Fruit fly (Drosophila melanogaster) whole organism, embryonic: ENCODE data around the gene Megf8.
A peak's percentile ranks its signal among the peaks of the same experiment; 100 is the strongest.

ENCODE experiments used
- CG10366 ChIP-seq: fragments of 200-800 bp; sonication (Bioruptor generic); IDR thresholded peaks from 2 replicates; pipeline ENCODE4 v1.3.6; 2022; ENCODE audit warnings: missing biosample characterization, missing genetic modification characterization
- CG10431 ChIP-seq: fragments of 200-800 bp; sonication (Bioruptor generic); optimal IDR thresholded peaks from 3 replicates; lab custom pipeline; 2018; ENCODE audit warnings: missing biosample characterization, mild to moderate bottlenecking, missing genetic modification characterization
- CG12104 ChIP-seq: fragments of 200-800 bp; sonication (Bioruptor generic); optimal IDR thresholded peaks from 3 replicates; lab custom pipeline; 2016; ENCODE audit warnings: missing biosample characterization, missing genetic modification characterization
- CG13775 ChIP-seq: fragments of 200-800 bp; sonication (Bioruptor generic); optimal IDR thresholded peaks from 3 replicates; lab custom pipeline; 2017; ENCODE audit warnings: missing biosample characterization, mild to moderate bottlenecking, missing genetic modification characterization
- CG14965 ChIP-seq: fragments of 200-800 bp; sonication (Bioruptor generic); optimal IDR thresholded peaks from 2 replicates; lab custom pipeline; 2016; ENCODE audit warnings: missing biosample characterization, missing genetic modification characterization, borderline replicate concordance
- CG15514 ChIP-seq: fragments of 200-800 bp; sonication (Bioruptor generic); optimal IDR thresholded peaks from 3 replicates; lab custom pipeline; 2017; ENCODE audit warnings: missing biosample characterization, missing genetic modification characterization, mild to moderate bottlenecking, moderate library complexity, missing genetic modification reagents
- CG16863 ChIP-seq: fragments of 200-800 bp; sonication (Bioruptor generic); optimal IDR thresholded peaks from 3 replicates; lab custom pipeline; 2016; ENCODE audit warnings: missing biosample characterization, missing genetic modification characterization
- CG1792 ChIP-seq: fragments of 200-800 bp; sonication (Bioruptor generic); optimal IDR thresholded peaks from 2 replicates; lab custom pipeline; 2016; ENCODE audit warnings: missing biosample characterization, missing genetic modification characterization
- CG3281 ChIP-seq: fragments of 200-800 bp; sonication (Bioruptor generic); optimal IDR thresholded peaks from 3 replicates; lab custom pipeline; 2017; ENCODE audit warnings: missing biosample characterization, mild to moderate bottlenecking, missing genetic modification characterization
- CG34376 ChIP-seq: fragments of 200-800 bp; sonication (Bioruptor generic); optimal IDR thresholded peaks from 2 replicates; lab custom pipeline; 2018; ENCODE audit warnings: missing biosample characterization, mild to moderate bottlenecking, missing genetic modification characterization
- CG43689 ChIP-seq: fragments of 200-800 bp; sonication (Bioruptor generic); IDR thresholded peaks from 2 replicates; pipeline ENCODE4 v1.3.6; 2022; ENCODE audit warnings: missing biosample characterization, missing genetic modification characterization
- CG7271 ChIP-seq: fragments of 200-800 bp; sonication (Bioruptor generic); optimal IDR thresholded peaks from 2 replicates; lab custom pipeline; 2018; ENCODE audit warnings: missing biosample characterization, mild to moderate bottlenecking, missing genetic modification characterization, moderate library complexity
- CG7372 ChIP-seq: fragments of 200-800 bp; sonication (Bioruptor generic); IDR thresholded peaks from 2 replicates; pipeline ENCODE4 v1.3.6; 2022; ENCODE audit warnings: missing biosample characterization, missing genetic modification characterization
- CG8478 ChIP-seq: fragments of >200 bp; optimal IDR thresholded peaks from 2 replicates; lab custom pipeline; 2018
- CG9727 ChIP-seq: fragments of 200-800 bp; sonication (Bioruptor generic); optimal IDR thresholded peaks from 3 replicates; lab custom pipeline; 2017; ENCODE audit warnings: missing biosample characterization, mild to moderate bottlenecking, missing genetic modification characterization
- CoRest ChIP-seq: fragments of 200-800 bp; sonication (Bioruptor generic); optimal IDR thresholded peaks from 3 replicates; lab custom pipeline; 2018; ENCODE audit warnings: missing biosample characterization, mild to moderate bottlenecking, missing genetic modification characterization, moderate library complexity
- Ets65A ChIP-seq: fragments of 200-800 bp; sonication (Bioruptor generic); peaks from one replicate; lab custom pipeline; 2016; ENCODE audit warnings: missing biosample characterization, missing genetic modification characterization
- Fer1 ChIP-seq: fragments of 200-800 bp; sonication (Bioruptor generic); optimal IDR thresholded peaks from 2 replicates; lab custom pipeline; 2017; ENCODE audit warnings: missing biosample characterization, mild to moderate bottlenecking, missing genetic modification characterization
- HmgZ ChIP-seq: fragments of 200-800 bp; sonication (Bioruptor generic); optimal IDR thresholded peaks from 2 replicates; lab custom pipeline; 2018; ENCODE audit warnings: missing biosample characterization, mild to moderate bottlenecking, missing genetic modification characterization
- Hr39 ChIP-seq: fragments of >200 bp; optimal IDR thresholded peaks from 2 replicates; lab custom pipeline; 2017
- Myb ChIP-seq: fragments of 200-800 bp; sonication (Bioruptor generic); optimal IDR thresholded peaks from 2 replicates; lab custom pipeline; 2016; ENCODE audit warnings: missing biosample characterization, missing genetic modification characterization
- NC2β ChIP-seq: fragments of 200-800 bp; sonication (Bioruptor generic); optimal IDR thresholded peaks from 2 replicates; lab custom pipeline; 2016; ENCODE audit warnings: missing biosample characterization, missing genetic modification characterization
- Nf-YA ChIP-seq: fragments of 200-800 bp; sonication (Bioruptor generic); IDR thresholded peaks from 2 replicates; pipeline ENCODE4 v1.3.6; 2022; ENCODE audit warnings: missing biosample characterization, missing genetic modification characterization
- PHDP ChIP-seq: fragments of 200-800 bp; sonication (Bioruptor generic); optimal IDR thresholded peaks from 3 replicates; lab custom pipeline; 2018; ENCODE audit warnings: missing biosample characterization, mild to moderate bottlenecking, missing genetic modification characterization, moderate library complexity
- Side ChIP-seq: fragments of 200-800 bp; sonication (Bioruptor generic); optimal IDR thresholded peaks from 2 replicates; lab custom pipeline; 2016; ENCODE audit warnings: missing biosample characterization, missing genetic modification characterization
- Six4 ChIP-seq: fragments of 200-800 bp; sonication (Bioruptor generic); optimal IDR thresholded peaks from 2 replicates; lab custom pipeline; 2016; ENCODE audit warnings: missing biosample characterization, missing genetic modification characterization
- Spps ChIP-seq: fragments of 200-800 bp; sonication (Bioruptor generic); optimal IDR thresholded peaks from 2 replicates; lab custom pipeline; 2018; ENCODE audit warnings: missing biosample characterization, mild to moderate bottlenecking, missing genetic modification characterization
- Ssrp ChIP-seq: fragments of 200-800 bp; sonication (Bioruptor generic); optimal IDR thresholded peaks from 2 replicates; lab custom pipeline; 2018; ENCODE audit warnings: missing biosample characterization, mild to moderate bottlenecking, missing genetic modification characterization, moderate library complexity
- TFAM ChIP-seq: fragments of 200-800 bp; sonication (Bioruptor generic); optimal IDR thresholded peaks from 2 replicates; lab custom pipeline; 2017; ENCODE audit warnings: missing biosample characterization, missing genetic modification characterization, inconsistent platforms
- amos ChIP-seq: fragments of 200-800 bp; sonication (Bioruptor generic); IDR thresholded peaks from 2 replicates; pipeline ENCODE4 v1.3.6; 2022; ENCODE audit warnings: missing biosample characterization, missing genetic modification characterization; ENCODE audit not compliant: partially characterized antibody
- chinmo ChIP-seq: fragments of 200-800 bp; sonication (Bioruptor generic); IDR thresholded peaks from 4 replicates; pipeline ENCODE4 v1.3.6; 2022; ENCODE audit warnings: missing biosample characterization, missing genetic modification characterization; ENCODE audit not compliant: partially characterized antibody
- crc ChIP-seq: fragments of 200-800 bp; sonication (Bioruptor generic); optimal IDR thresholded peaks from 2 replicates; lab custom pipeline; 2016; ENCODE audit warnings: missing biosample characterization, missing genetic modification characterization
- disco-r ChIP-seq: fragments of 200-800 bp; sonication (Bioruptor generic); optimal IDR thresholded peaks from 2 replicates; lab custom pipeline; 2016; ENCODE audit warnings: missing biosample characterization, missing genetic modification characterization
- dm ChIP-seq: fragments of 200-800 bp; sonication (Bioruptor generic); optimal IDR thresholded peaks from 3 replicates; lab custom pipeline; 2016; ENCODE audit warnings: missing biosample characterization, missing genetic modification characterization
- fd3F ChIP-seq: fragments of 200-800 bp; sonication (Bioruptor generic); optimal IDR thresholded peaks from 2 replicates; lab custom pipeline; 2018; ENCODE audit warnings: missing biosample characterization, mild to moderate bottlenecking, missing genetic modification characterization, moderate library complexity
- fd96Cb ChIP-seq: fragments of 200-800 bp; sonication (Bioruptor generic); optimal IDR thresholded peaks from 2 replicates; lab custom pipeline; 2018; ENCODE audit warnings: missing biosample characterization, mild to moderate bottlenecking, missing genetic modification characterization, moderate library complexity
- fu2 ChIP-seq: fragments of 200-800 bp; sonication (Bioruptor generic); optimal IDR thresholded peaks from 2 replicates; lab custom pipeline; 2016; ENCODE audit warnings: missing biosample characterization, missing genetic modification characterization
- grau ChIP-seq: fragments of 200-800 bp; optimal IDR thresholded peaks from 3 replicates; lab custom pipeline; 2019; ENCODE audit warnings: missing biosample characterization, mild to moderate bottlenecking, missing genetic modification characterization, moderate library complexity
- hbn ChIP-seq: fragments of 200-800 bp; sonication (Bioruptor generic); IDR thresholded peaks from 2 replicates; pipeline ENCODE4 v1.3.6; 2022; ENCODE audit warnings: missing biosample characterization, missing genetic modification characterization; ENCODE audit not compliant: partially characterized antibody
- maf-S ChIP-seq: fragments of 200-800 bp; sonication (Bioruptor generic); optimal IDR thresholded peaks from 2 replicates; lab custom pipeline; 2016; ENCODE audit warnings: missing biosample characterization, missing genetic modification characterization
- odd ChIP-seq: fragments of 200-800 bp; sonication (Bioruptor generic); optimal IDR thresholded peaks from 2 replicates; lab custom pipeline; 2017; ENCODE audit warnings: missing biosample characterization, mild to moderate bottlenecking, missing genetic modification characterization
- p53 ChIP-seq: fragments of 200-800 bp; sonication (Bioruptor generic); optimal IDR thresholded peaks from 2 replicates; lab custom pipeline; 2016; ENCODE audit warnings: missing biosample characterization, missing genetic modification characterization
- pnt ChIP-seq: fragments of 200-800 bp; sonication (Bioruptor generic); optimal IDR thresholded peaks from 3 replicates; lab custom pipeline; 2016; ENCODE audit warnings: missing biosample characterization, missing genetic modification characterization
- stc ChIP-seq: fragments of 200-800 bp; sonication (Bioruptor generic); IDR thresholded peaks from 2 replicates; pipeline ENCODE4 v1.3.6; 2022; ENCODE audit warnings: missing biosample characterization, missing genetic modification characterization
- sug ChIP-seq: fragments of 200-800 bp; optimal IDR thresholded peaks from 2 replicates; lab custom pipeline; 2019; ENCODE audit warnings: missing biosample characterization, mild to moderate bottlenecking, missing genetic modification characterization, moderate library complexity
- tin ChIP-seq: fragments of 200-800 bp; sonication (Bioruptor generic); optimal IDR thresholded peaks from 3 replicates; lab custom pipeline; 2016; ENCODE audit warnings: missing biosample characterization, missing genetic modification characterization
- tup ChIP-seq: fragments of 200-800 bp; sonication (Bioruptor generic); optimal IDR thresholded peaks from 2 replicates; lab custom pipeline; 2016; ENCODE audit warnings: missing biosample characterization, mild to moderate bottlenecking, missing genetic modification characterization, moderate library complexity
- unc-4 ChIP-seq: fragments of 200-800 bp; sonication (Bioruptor generic); IDR thresholded peaks from 2 replicates; pipeline ENCODE4 v1.3.6; 2022; ENCODE audit warnings: missing biosample characterization, missing genetic modification characterization; ENCODE audit not compliant: partially characterized antibody
- unpg ChIP-seq: fragments of 200-800 bp; sonication (Bioruptor generic); optimal IDR thresholded peaks from 3 replicates; lab custom pipeline; 2018; ENCODE audit warnings: missing biosample characterization, mild to moderate bottlenecking, missing genetic modification characterization, moderate library complexity
- usp ChIP-seq: fragments of >200 bp; optimal IDR thresholded peaks from 2 replicates; lab custom pipeline; 2017; ENCODE audit warnings: missing biosample characterization, missing genetic modification characterization
- wek ChIP-seq: fragments of 200-800 bp; sonication (Bioruptor generic); optimal IDR thresholded peaks from 3 replicates; lab custom pipeline; 2018; ENCODE audit warnings: missing biosample characterization, mild to moderate bottlenecking, missing genetic modification characterization, moderate library complexity
- wor ChIP-seq: fragments of 200-800 bp; sonication (Bioruptor generic); IDR thresholded peaks from 2 replicates; pipeline ENCODE4 v1.3.6; 2022; ENCODE audit warnings: missing biosample characterization, missing genetic modification characterization
- yki ChIP-seq: fragments of >200 bp; optimal IDR thresholded peaks from 3 replicates; lab custom pipeline; 2018

Gene Megf8

DNA sequence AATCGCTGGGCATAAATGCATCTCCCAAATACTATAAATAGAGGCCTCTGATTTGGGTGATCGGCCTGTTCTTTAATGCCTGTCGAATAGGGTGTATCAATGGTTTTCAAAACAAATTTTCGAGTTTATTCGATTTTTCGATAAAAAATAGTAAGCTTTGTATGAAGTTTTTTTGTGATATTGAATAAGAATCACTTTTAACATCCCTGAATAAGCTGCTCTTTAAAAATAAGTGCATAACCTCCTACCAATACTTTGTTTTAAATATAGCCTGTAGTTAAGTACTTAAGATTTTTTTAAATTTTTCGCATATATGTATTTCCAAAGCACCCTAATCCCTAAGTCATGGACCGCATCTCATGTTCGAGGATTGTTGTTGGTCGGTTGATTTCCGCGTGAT is 37.4 kb downstream of the Megf8 start (continued):
- peak; percentile 60 for TF ChIP-seq unpg (GFP tag; lab: Kevin White, UChicago)
- TF ChIP-seq NC2β, result no peak
- no peak for TF ChIP-seq tin
- TF ChIP-seq Myb, result no peak
- TF ChIP-seq PHDP (tag; lab: Kevin White, UChicago), result peak; percentile 71
- TF ChIP-seq odd (GFP tag; lab: Kevin White, UChicago), result peak; percentile 12
- TF ChIP-seq fd3F, result no peak
- peak; percentile 49 for TF ChIP-seq grau (tag; lab: Kevin White, UChicago)
- TF ChIP-seq chinmo (GFP tag; lab: Robert Waterston, UW), result no peak
- no peak for TF ChIP-seq unc-4 (GFP tag; lab: Robert Waterston, UW)
- TF ChIP-seq tup (GFP tag; lab: Kevin White, UChicago), result no peak
- TF ChIP-seq CG8478 (lab: Kevin White, UChicago), result no peak
- TF ChIP-seq CG43689, result no peak
- TF ChIP-seq HmgZ (tag; lab: Kevin White, UChicago), result no peak
- TF ChIP-seq fu2 (GFP tag; lab: Kevin White, UChicago), result no peak
- no peak for TF ChIP-seq CG7372 (GFP tag; lab: Robert Waterston, UW)
- TF ChIP-seq Six4 (GFP tag; lab: Kevin White, UChicago), result no peak
- TF ChIP-seq crc (GFP tag; lab: Kevin White, UChicago), result no peak
- TF ChIP-seq Nf-YA, result no peak
- TF ChIP-seq usp, result no peak
- no peak for TF ChIP-seq CG1792 (GFP tag; lab: Kevin White, UChicago)
- TF ChIP-seq Hr39 (lab: Kevin White, UChicago), result no peak
- TF ChIP-seq CG9727 (GFP tag; lab: Kevin White, UChicago), result no peak
- no peak for TF ChIP-seq yki
- TF ChIP-seq maf-S (GFP tag; lab: Kevin White, UChicago), result no peak
- TF ChIP-seq wek (GFP tag; lab: Kevin White, UChicago), result no peak
- no peak for TF ChIP-seq CG10366 (GFP tag; lab: Robert Waterston, UW)
- TF ChIP-seq TFAM (GFP tag; lab: Kevin White, UChicago), result no peak
- no peak for TF ChIP-seq CG34376 (GFP tag; lab: Kevin White, UChicago)
- no peak for TF ChIP-seq sug (tag; lab: Kevin White, UChicago)
- no peak for TF ChIP-seq Side
- no peak for TF ChIP-seq CG14965
- TF ChIP-seq CG3281 (GFP tag; lab: Kevin White, UChicago), result no peak
- no peak for TF ChIP-seq CG16863 (GFP tag; lab: Kevin White, UChicago)
- no peak for TF ChIP-seq CG15514 (GFP tag; lab: Kevin White, UChicago)
- TF ChIP-seq CoRest (tag; lab: Kevin White, UChicago), result peak; percentile 47
- no peak for TF ChIP-seq CG7271 (tag; lab: Kevin White, UChicago)
- no peak for TF ChIP-seq Spps (tag; lab: Kevin White, UChicago)
- no peak for TF ChIP-seq disco-r (GFP tag; lab: Kevin White, UChicago)
- no peak for TF ChIP-seq dm (GFP tag; lab: Kevin White, UChicago)
- TF ChIP-seq Ets65A (GFP tag; lab: Kevin White, UChicago), result peak; percentile 9
- TF ChIP-seq Ssrp (tag; lab: Kevin White, UChicago), result peak; percentile 37
- no peak for TF ChIP-seq p53 (GFP tag; lab: Kevin White, UChicago)
- no peak for TF ChIP-seq fd96Cb (tag; lab: Kevin White, UChicago)
- no peak for TF ChIP-seq hbn (GFP tag; lab: Robert Waterston, UW)
- TF ChIP-seq Fer1 (GFP tag; lab: Kevin White, UChicago), result no peak
- no peak for TF ChIP-seq pnt (GFP tag; lab: Kevin White, UChicago)
- no peak for TF ChIP-seq CG10431 (GFP tag; lab: Kevin White, UChicago)
- TF ChIP-seq amos (GFP tag; lab: Robert Waterston, UW), result no peak
- TF ChIP-seq stc, result no peak
- TF ChIP-seq wor, result no peak
- TF ChIP-seq CG13775, result no peak
- TF ChIP-seq CG12104 (GFP tag; lab: Kevin White, UChicago), result no peak
